Fruit fly (Drosophila melanogaster) whole organism, embryonic: ENCODE results near the gene CG31974.

Experiments used
- CG12155 ChIP-seq: fragments of 200-800 bp; sonication (Bioruptor generic); optimal IDR thresholded peaks from 3 replicates; lab custom pipeline; 2016; ENCODE audit warnings: missing biosample characterization, missing genetic modification characterization
- CG31365 ChIP-seq: fragments of 200-800 bp; sonication (Bioruptor generic); optimal IDR thresholded peaks from 2 replicates; lab custom pipeline; 2018; ENCODE audit warnings: missing biosample characterization, mild to moderate bottlenecking, missing genetic modification characterization
- CG9797 ChIP-seq: fragments of 200-800 bp; sonication (Bioruptor generic); optimal IDR thresholded peaks from 3 replicates; lab custom pipeline; 2018; ENCODE audit warnings: missing biosample characterization, mild to moderate bottlenecking, missing genetic modification characterization
- HLH54F ChIP-seq: fragments of 200-800 bp; sonication (Bioruptor generic); optimal IDR thresholded peaks from 3 replicates; lab custom pipeline; 2016; ENCODE audit warnings: missing biosample characterization, missing genetic modification characterization
- NC2β ChIP-seq: fragments of 200-800 bp; sonication (Bioruptor generic); optimal IDR thresholded peaks from 2 replicates; lab custom pipeline; 2016; ENCODE audit warnings: missing biosample characterization, missing genetic modification characterization
- Nf-YC ChIP-seq: fragments of 200-800 bp; optimal IDR thresholded peaks from 3 replicates; lab custom pipeline; 2019; ENCODE audit warnings: missing biosample characterization, mild to moderate bottlenecking, missing genetic modification characterization, moderate library complexity
- ftz-f1 ChIP-seq: fragments of 200-800 bp; sonication (Bioruptor generic); optimal IDR thresholded peaks from 2 replicates; lab custom pipeline; 2016; ENCODE audit warnings: missing biosample characterization, missing genetic modification characterization
- ham ChIP-seq: fragments of 200-800 bp; sonication (Bioruptor generic); IDR thresholded peaks from 2 replicates; pipeline ENCODE4 v1.3.6; 2022; ENCODE audit warnings: missing biosample characterization, missing genetic modification characterization
- otp ChIP-seq: fragments of 200-800 bp; sonication (Bioruptor generic); IDR thresholded peaks from 3 replicates; pipeline ENCODE4, ENCODE4 v1.3.6; 2022; ENCODE audit warnings: missing biosample characterization, missing genetic modification characterization
- sens ChIP-seq: fragments of 200-800 bp; sonication (Bioruptor generic); peaks from one replicate; lab custom pipeline; 2016; ENCODE audit warnings: missing biosample characterization, missing genetic modification characterization

DNA sequence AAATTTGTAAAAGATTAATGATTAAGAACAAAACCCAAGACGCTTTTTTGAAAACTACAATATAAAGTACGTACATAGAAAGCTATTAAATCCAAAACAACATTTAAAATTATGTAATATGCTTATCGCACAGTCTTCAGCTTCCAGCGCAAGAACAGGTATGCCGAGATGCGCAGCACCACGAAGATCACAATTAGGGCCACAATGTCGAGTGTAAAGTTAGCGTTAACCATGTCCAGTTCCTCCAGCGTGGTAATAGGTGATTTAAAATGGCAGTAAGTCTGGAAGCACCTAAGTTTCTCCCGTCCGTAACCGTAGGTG is 19.9 kb downstream of the CG31974 start:
- TF ChIP-seq Nf-YC (tag; lab: Kevin White, UChicago) = no peak
- TF ChIP-seq HLH54F (GFP tag; lab: Kevin White, UChicago) = no peak
- no peak for TF ChIP-seq ftz-f1 (GFP tag; lab: Kevin White, UChicago)
- TF ChIP-seq otp (GFP tag; lab: Robert Waterston, UW) = no peak
- TF ChIP-seq ham (GFP tag; lab: Robert Waterston, UW) = no peak
- no peak for TF ChIP-seq CG12155 (GFP tag; lab: Kevin White, UChicago)
- TF ChIP-seq CG9797 (GFP tag; lab: Kevin White, UChicago) = no peak
- TF ChIP-seq NC2β (GFP tag; lab: Kevin White, UChicago) = no peak
- TF ChIP-seq CG31365 (tag; lab: Kevin White, UChicago) = no peak
- TF ChIP-seq sens (GFP tag; lab: Kevin White, UChicago) = no peak
